Worm (Caenorhabditis elegans) whole organism, young adult: ENCODE data around the gene gldi-2.

Source experiments
- C06A6.2 ChIP-seq: fragments of 200-800 bp; sonication (Bioruptor generic); conservative IDR thresholded peaks from 2 replicates; pipeline ENCODE4 v1.3.6; 2022; ENCODE audit warnings: missing genetic modification characterization, missing compliant biosample characterization
- F23B12.7 ChIP-seq: sonication (generic microtip); optimal IDR thresholded peaks from 2 replicates; lab custom pipeline; 2017; ENCODE audit warnings: missing genetic modification characterization, mild to moderate bottlenecking, missing compliant biosample characterization, antibody characterized with exemption, moderate library complexity; ENCODE audit not compliant: insufficient read depth
- F52B5.7 ChIP-seq: sonication (generic microtip); optimal IDR thresholded peaks from 2 replicates; lab custom pipeline; 2016; ENCODE audit warnings: mild to moderate bottlenecking, missing genetic modification characterization, missing compliant biosample characterization
- F57C9.4 ChIP-seq: sonication (generic microtip); optimal IDR thresholded peaks from 2 replicates; lab custom pipeline; 2017; ENCODE audit warnings: mild to moderate bottlenecking, missing genetic modification characterization, missing compliant biosample characterization
- K11D2.4 ChIP-seq: fragments of 200-800 bp; sonication (Bioruptor generic); IDR thresholded peaks from 2 replicates; pipeline ENCODE4 v1.3.6; 2022; ENCODE audit warnings: missing genetic modification reagents, missing genetic modification characterization, missing compliant biosample characterization
- Y53G8AR.9 ChIP-seq: fragments of 200-800 bp; sonication (Bioruptor generic); conservative IDR thresholded peaks from 2 replicates; pipeline ENCODE4 v1.3.6; 2022; ENCODE audit warnings: missing genetic modification reagents, missing genetic modification characterization, missing compliant biosample characterization
- ZK185.1 ChIP-seq: sonication (generic microtip); optimal IDR thresholded peaks from 2 replicates; lab custom pipeline; 2016; ENCODE audit warnings: mild to moderate bottlenecking, missing genetic modification characterization, missing compliant biosample characterization; ENCODE audit not compliant: poor library complexity, severe bottlenecking
- aptf-2 ChIP-seq: fragments of 200-800 bp; sonication (Bioruptor generic); conservative IDR thresholded peaks from 2 replicates; pipeline ENCODE4 v1.3.6; 2022; ENCODE audit warnings: missing genetic modification reagents, missing genetic modification characterization, missing compliant biosample characterization
- athp-1 ChIP-seq: sonication (generic microtip); optimal IDR thresholded peaks from 2 replicates; lab custom pipeline; 2017; ENCODE audit warnings: mild to moderate bottlenecking, missing genetic modification characterization, missing compliant biosample characterization
- attf-6 ChIP-seq: fragments of 200-800 bp; sonication (Bioruptor generic); IDR thresholded peaks from 2 replicates; pipeline ENCODE4 v1.3.6; 2022; ENCODE audit warnings: missing genetic modification reagents, missing genetic modification characterization, missing compliant biosample characterization
- bed-1 ChIP-seq: fragments of 200-800 bp; sonication (Bioruptor generic); IDR thresholded peaks from 2 replicates; pipeline ENCODE4 v1.3.6; 2022; ENCODE audit warnings: missing genetic modification reagents, missing genetic modification characterization, missing compliant biosample characterization
- cebp-1 ChIP-seq, 2 experiments: fragments of 200-800 bp in 1 of 2; sonication (Bioruptor generic) in 1 of 2; sonication (generic microtip) in 1 of 2; IDR thresholded peaks in 1 of 2; optimal IDR thresholded peaks in 1 of 2; 2 replicates each; pipeline versions ENCODE4 v1.3.6 to Lab custom; 2017 to 2022; ENCODE audit warnings: missing compliant biosample characterization in 2 of 2, missing genetic modification characterization in 2 of 2, mild to moderate bottlenecking in 1 of 2, missing genetic modification reagents in 1 of 2, moderate library complexity in 1 of 2
- ceh-100 ChIP-seq: fragments of 200-800 bp; sonication (Bioruptor generic); IDR thresholded peaks from 2 replicates; pipeline ENCODE4 v1.3.6; 2022; ENCODE audit warnings: missing genetic modification reagents, missing genetic modification characterization, missing compliant biosample characterization
- ceh-27 ChIP-seq: fragments of 200-800 bp; sonication (Bioruptor generic); optimal IDR thresholded peaks from 2 replicates; lab custom pipeline; 2018; ENCODE audit warnings: mild to moderate bottlenecking, missing genetic modification characterization, moderate library complexity, missing compliant biosample characterization
- ceh-40 ChIP-seq: fragments of 200-800 bp; sonication (Bioruptor generic); IDR thresholded peaks from 2 replicates; pipeline ENCODE4 v1.3.6; 2022; ENCODE audit warnings: missing genetic modification characterization, missing compliant biosample characterization
- ceh-79 ChIP-seq: sonication (generic microtip); optimal IDR thresholded peaks from 2 replicates; lab custom pipeline; 2017; ENCODE audit warnings: mild to moderate bottlenecking, missing genetic modification characterization, missing compliant biosample characterization
- ceh-91 ChIP-seq: fragments of 200-800 bp; sonication (Bioruptor generic); IDR thresholded peaks from 2 replicates; pipeline ENCODE4 v1.3.6; 2022; ENCODE audit warnings: missing genetic modification reagents, missing genetic modification characterization, missing compliant biosample characterization
- die-1 ChIP-seq: sonication (generic microtip); optimal IDR thresholded peaks from 2 replicates; lab custom pipeline; 2016; ENCODE audit warnings: missing genotype, mild to moderate bottlenecking, missing genetic modification characterization, missing compliant biosample characterization
- dpff-1 ChIP-seq: sonication (generic microtip); optimal IDR thresholded peaks from 2 replicates; lab custom pipeline; 2017; ENCODE audit warnings: mild to moderate bottlenecking, missing genetic modification characterization, missing compliant biosample characterization
- egl-44 ChIP-seq: fragments of 200-800 bp; sonication (Bioruptor generic); IDR thresholded peaks from 2 replicates; pipeline ENCODE4 v1.3.6; 2022; ENCODE audit warnings: missing genetic modification reagents, missing genetic modification characterization, missing compliant biosample characterization
- ekl-4 ChIP-seq: fragments of 200-800 bp; sonication (Bioruptor generic); IDR thresholded peaks from 2 replicates; pipeline ENCODE4 v1.3.6; 2022; ENCODE audit warnings: missing genetic modification reagents, missing genetic modification characterization, missing compliant biosample characterization
- hlh-12 ChIP-seq: sonication (generic microtip); optimal IDR thresholded peaks from 2 replicates; lab custom pipeline; 2016; ENCODE audit warnings: missing genetic modification characterization, missing compliant biosample characterization
- hsf-1 ChIP-seq: fragments of 200-800 bp; sonication (Bioruptor generic); IDR thresholded peaks from 2 replicates; pipeline ENCODE4 v1.3.6; 2022; ENCODE audit warnings: missing genetic modification reagents, missing genetic modification characterization, missing compliant biosample characterization
- let-607 ChIP-seq, 2 experiments: fragments of 200-800 bp in 1 of 2; sonication (Bioruptor generic) in 1 of 2; sonication (generic microtip) in 1 of 2; optimal IDR thresholded peaks; 2 replicates each; lab custom pipeline; 2016 to 2018; ENCODE audit warnings: mild to moderate bottlenecking in 2 of 2, missing compliant biosample characterization in 2 of 2, missing genetic modification characterization in 2 of 2, moderate library complexity in 2 of 2, missing genotype in 1 of 2
- lin-40 ChIP-seq: sonication (generic microtip); optimal IDR thresholded peaks from 2 replicates; lab custom pipeline; 2016; ENCODE audit warnings: missing genetic modification characterization, mild to moderate bottlenecking, missing compliant biosample characterization, missing genotype, missing genetic modification reagents
- lsl-1 ChIP-seq: fragments of 200-800 bp; sonication (Bioruptor generic); optimal IDR thresholded peaks from 2 replicates; lab custom pipeline; 2018; ENCODE audit warnings: mild to moderate bottlenecking, missing genetic modification characterization, moderate library complexity, missing compliant biosample characterization
- madf-10 ChIP-seq: sonication (generic microtip); optimal IDR thresholded peaks from 2 replicates; lab custom pipeline; 2016; ENCODE audit warnings: mild to moderate bottlenecking, missing genetic modification characterization, missing compliant biosample characterization
- madf-3 ChIP-seq: fragments of 200-800 bp; sonication (Bioruptor generic); IDR thresholded peaks from 2 replicates; pipeline ENCODE4 v1.3.6; 2022; ENCODE audit warnings: missing genetic modification reagents, missing genetic modification characterization, missing compliant biosample characterization
- mes-4 ChIP-seq: sonication (generic microtip); optimal IDR thresholded peaks from 2 replicates; lab custom pipeline; 2016; ENCODE audit warnings: missing genotype, missing genetic modification characterization, missing compliant biosample characterization
- nhr-120 ChIP-seq: fragments of 200-800 bp; sonication (Bioruptor generic); IDR thresholded peaks from 2 replicates; pipeline ENCODE4 v1.3.6; 2022; ENCODE audit warnings: missing genetic modification characterization, missing compliant biosample characterization
- nhr-179 ChIP-seq: sonication (generic microtip); optimal IDR thresholded peaks from 2 replicates; lab custom pipeline; 2016; ENCODE audit warnings: mild to moderate bottlenecking, missing genetic modification characterization, missing compliant biosample characterization
- nhr-27 ChIP-seq: fragments of 200-800 bp; sonication (Bioruptor generic); optimal IDR thresholded peaks from 2 replicates; lab custom pipeline; 2018; ENCODE audit warnings: mild to moderate bottlenecking, missing genetic modification characterization, moderate library complexity, missing compliant biosample characterization
- nhr-80 ChIP-seq: sonication (generic microtip); optimal IDR thresholded peaks from 2 replicates; lab custom pipeline; 2016; ENCODE audit warnings: missing genetic modification characterization, missing compliant biosample characterization
- nhr-90 ChIP-seq: sonication (generic microtip); optimal IDR thresholded peaks from 2 replicates; lab custom pipeline; 2016; ENCODE audit warnings: missing genotype, mild to moderate bottlenecking, missing genetic modification characterization, missing compliant biosample characterization
- pbrm-1 ChIP-seq: fragments of 200-800 bp; sonication (Bioruptor generic); IDR thresholded peaks from 2 replicates; pipeline ENCODE4 v1.3.6; 2022; ENCODE audit warnings: missing genetic modification reagents, missing genetic modification characterization, missing compliant biosample characterization
- rcor-1 ChIP-seq: fragments of 200-800 bp; sonication (Bioruptor generic); IDR thresholded peaks from 2 replicates; pipeline ENCODE4 v1.3.6; 2022; ENCODE audit warnings: missing genetic modification reagents, missing genetic modification characterization, missing compliant biosample characterization
- sdz-38 ChIP-seq: sonication (generic microtip); optimal IDR thresholded peaks from 2 replicates; lab custom pipeline; 2016; ENCODE audit warnings: missing genotype, missing genetic modification characterization, missing compliant biosample characterization
- snpc-3.4 ChIP-seq: sonication (generic microtip); optimal IDR thresholded peaks from 2 replicates; lab custom pipeline; 2017; ENCODE audit warnings: missing genetic modification characterization, mild to moderate bottlenecking, missing compliant biosample characterization, antibody characterized with exemption, moderate library complexity, missing genotype, missing genetic modification reagents
- snpc-4 ChIP-seq, 5 experiments: fragments of 150-350 bp in 1 of 5; sonication (generic microtip) in 4 of 5; optimal IDR thresholded peaks; 2 replicates each; lab custom pipeline; 2014 to 2018; ENCODE audit warnings: missing genetic modification characterization in 5 of 5, missing biosample characterization in 3 of 5, antibody characterized with exemption in 2 of 5, mild to moderate bottlenecking in 2 of 5, missing compliant biosample characterization in 2 of 5, missing genotype in 2 of 5, moderate library complexity in 2 of 5, missing genetic modification reagents in 1 of 5
- somi-1 ChIP-seq: fragments of 200-800 bp; sonication (Bioruptor generic); optimal IDR thresholded peaks from 2 replicates; lab custom pipeline; 2018; ENCODE audit warnings: mild to moderate bottlenecking, missing genetic modification characterization, missing compliant biosample characterization
- sptf-2 ChIP-seq: fragments of 200-800 bp; sonication (Bioruptor generic); optimal IDR thresholded peaks from 2 replicates; lab custom pipeline; 2018; ENCODE audit warnings: mild to moderate bottlenecking, missing genetic modification characterization, missing compliant biosample characterization
- tbp1 ChIP-seq: fragments of 200-800 bp; sonication (Bioruptor generic); optimal IDR thresholded peaks from 2 replicates; lab custom pipeline; 2018; ENCODE audit warnings: mild to moderate bottlenecking, missing genetic modification characterization, missing compliant biosample characterization
- unc-130 ChIP-seq: sonication (generic microtip); optimal IDR thresholded peaks from 2 replicates; lab custom pipeline; 2016; ENCODE audit warnings: missing genetic modification reagents, missing genetic modification characterization, missing compliant biosample characterization
- ztf-22 ChIP-seq: fragments of 200-800 bp; sonication (Bioruptor generic); optimal IDR thresholded peaks from 2 replicates; lab custom pipeline; 2018; ENCODE audit warnings: mild to moderate bottlenecking, missing genetic modification characterization, moderate library complexity, missing compliant biosample characterization
- ztf-26 ChIP-seq: sonication (generic microtip); optimal IDR thresholded peaks from 2 replicates; lab custom pipeline; 2017; ENCODE audit warnings: missing genetic modification characterization, missing compliant biosample characterization
- ztf-3 ChIP-seq: fragments of 200-800 bp; sonication (Bioruptor generic); optimal IDR thresholded peaks from 2 replicates; lab custom pipeline; 2018; ENCODE audit warnings: mild to moderate bottlenecking, missing genetic modification characterization, missing compliant biosample characterization

Gene gldi-2

ce11 chrII:6741428-6741827, 41.8 kb upstream of the gldi-2 start, which contains the start of gene exos-8 (continued):
- TF ChIP-seq tbp1 (GFP tag; lab: Kevin White, UChicago) (peak; percentile 55), nhr-120 (GFP tag; lab: Robert Waterston, UW) (no peak), C06A6.2 (GFP tag; lab: Robert Waterston, UW) (no peak), lsl-1 (peak; percentile 34), dpff-1 (tag; lab: Kevin White, UChicago) (no peak), sptf-2 (no peak), K11D2.4 (GFP tag; lab: Robert Waterston, UW) (no peak), athp-1 (tag; lab: Kevin White, UChicago) (no peak), ceh-100 (GFP tag; lab: Robert Waterston, UW) (peak; percentile 97), let-607 (tag; optimal IDR thresholded peaks at IDR 0.05; lab: Kevin White, UChicago) (no peak), die-1 (tag; lab: Kevin White, UChicago) (peak; percentile 19), ceh-79 (tag; lab: Kevin White, UChicago) (no peak), F23B12.7 (tag; lab: Kevin White, UChicago) (peak; percentile 86), attf-6 (no peak), ztf-22 (GFP tag; lab: Kevin White, UChicago) (no peak), nhr-179 (tag; lab: Kevin White, UChicago) (no peak), mes-4 (tag; lab: Kevin White, UChicago) (no peak), ceh-40 (GFP tag; lab: Robert Waterston, UW) (no peak), somi-1 (no peak), madf-10 (peak; percentile 50), Y53G8AR.9 (GFP tag; lab: Robert Waterston, UW) (no peak), hsf-1 (GFP tag; lab: Robert Waterston, UW) (no peak), ekl-4 (GFP tag; lab: Robert Waterston, UW) (no peak), aptf-2 (GFP tag; lab: Robert Waterston, UW) (0 out of 2 replicates have a peak, but pooled peaks have one; percentile 60), F52B5.7 (tag; lab: Kevin White, UChicago) (no peak), ceh-27 (peak; percentile 60), rcor-1 (GFP tag; lab: Robert Waterston, UW) (no peak), bed-1 (GFP tag; lab: Robert Waterston, UW) (no peak), lin-40 (tag; lab: Kevin White, UChicago) (no peak), ZK185.1 (tag; lab: Kevin White, UChicago) (peak; percentile 48), nhr-27 (tag; lab: Kevin White, UChicago) (no peak), nhr-90 (tag; lab: Kevin White, UChicago) (no peak)
- TF ChIP-seq, all 124 proteins: peak for 33

ce11 chrII:6742614-6743013, 40.6 kb upstream of the gldi-2 start, which contains the start of gene F41G3.6:
TSS of gene F41G3.6 (plus strand) at chrII:6742914.
- TF ChIP-seq egl-44 (GFP tag; lab: Robert Waterston, UW) (no peak), ceh-91 (GFP tag; lab: Robert Waterston, UW) (no peak), ztf-26 (tag; lab: Kevin White, UChicago) (no peak), ztf-3 (GFP tag; lab: Kevin White, UChicago) (no peak), lin-40 (tag; lab: Kevin White, UChicago) (no peak), cebp-1 (GFP tag; IDR thresholded peaks at IDR 0.05; lab: Robert Waterston, UW) (no peak), cebp-1 (tag; optimal IDR thresholded peaks at IDR 0.05; lab: Kevin White, UChicago) (no peak), madf-3 (no peak), nhr-80 (no peak), die-1 (tag; lab: Kevin White, UChicago) (no peak), snpc-4 (GFP tag; optimal IDR thresholded peaks at IDR 0.05; lab: Kevin White, UChicago) (no peak), snpc-4 (tag; optimal IDR thresholded peaks at IDR 0.05; lab: Kevin White, UChicago) (no peak), hlh-12 (tag; lab: Kevin White, UChicago) (no peak), K11D2.4 (GFP tag; lab: Robert Waterston, UW) (no peak), attf-6 (no peak), unc-130 (GFP tag; lab: Kevin White, UChicago) (no peak), F57C9.4 (tag; lab: Kevin White, UChicago) (no peak), sdz-38 (tag; lab: Kevin White, UChicago) (no peak), nhr-90 (tag; lab: Kevin White, UChicago) (no peak), pbrm-1 (no peak), snpc-3.4 (tag; lab: Kevin White, UChicago) (no peak)
